Worm (Caenorhabditis elegans) whole organism, L1 larva: Measurements from ENCODE around the gene Y57E12AR.1.

ENCODE experiments used
- C34B4.2 ChIP-seq: sonication (generic microtip); optimal IDR thresholded peaks from 2 replicates; lab custom pipeline; 2017; ENCODE audit warnings: mild to moderate bottlenecking, missing genetic modification characterization, missing compliant biosample characterization
- F16B12.6 ChIP-seq: fragments of 150-350 bp; optimal IDR thresholded peaks from 2 replicates; lab custom pipeline; 2014; ENCODE audit warnings: missing biosample characterization, missing genetic modification characterization
- aha-1 ChIP-seq: fragments of 150-350 bp; optimal IDR thresholded peaks from 2 replicates; lab custom pipeline; 2014; ENCODE audit warnings: missing biosample characterization, missing genetic modification characterization
- alr-1 ChIP-seq: fragments of 200-800 bp; sonication (Bioruptor generic); optimal IDR thresholded peaks from 2 replicates; lab custom pipeline; 2018; ENCODE audit warnings: borderline replicate concordance, mild to moderate bottlenecking, missing genetic modification characterization, missing compliant biosample characterization
- ama-1 ChIP-seq: fragments of 150-350 bp; optimal IDR thresholded peaks from 2 replicates; lab custom pipeline; 2014
- blmp-1 ChIP-seq: fragments of 150-350 bp; optimal IDR thresholded peaks from 2 replicates; lab custom pipeline; 2014; ENCODE audit warnings: missing biosample characterization, missing genetic modification characterization
- ceh-63 ChIP-seq: fragments of 200-800 bp; sonication (Bioruptor generic); optimal IDR thresholded peaks from 2 replicates; lab custom pipeline; 2018; ENCODE audit warnings: mild to moderate bottlenecking, missing genetic modification characterization, missing compliant biosample characterization
- ceh-82 ChIP-seq, 3 experiments: fragments of 150-350 bp in 1 of 3; sonication (generic microtip) in 2 of 3; optimal IDR thresholded peaks; 2 replicates each; lab custom pipeline; 2014 to 2017; ENCODE audit warnings: missing biosample characterization in 3 of 3, missing genetic modification characterization in 3 of 3
- ceh-90 ChIP-seq: sonication (generic microtip); optimal IDR thresholded peaks from 2 replicates; lab custom pipeline; 2016; ENCODE audit warnings: missing genetic modification characterization, missing compliant biosample characterization
- ces-1 ChIP-seq: fragments of 150-350 bp; optimal IDR thresholded peaks from 2 replicates; lab custom pipeline; 2014; ENCODE audit warnings: missing biosample characterization, missing genetic modification reagents, missing genetic modification characterization
- dpl-1 ChIP-seq, 3 experiments: fragments of 150-350 bp in 2 of 3; sonication (generic microtip) in 1 of 3; optimal IDR thresholded peaks; 2 replicates each; lab custom pipeline; 2014 to 2017; ENCODE audit warnings: missing biosample characterization in 3 of 3, missing genetic modification characterization in 3 of 3, missing genetic modification reagents in 3 of 3
- efl-3 ChIP-seq: fragments of 200-800 bp; sonication (Bioruptor generic); optimal IDR thresholded peaks from 2 replicates; lab custom pipeline; 2018; ENCODE audit warnings: mild to moderate bottlenecking, missing genetic modification characterization, missing compliant biosample characterization
- elt-3 ChIP-seq, 6 experiments: fragments of 150-350 bp in 1 of 6; sonication (generic microtip); optimal IDR thresholded peaks; 2 replicates each; lab custom pipeline; 2017 to 2018; ENCODE audit warnings: missing biosample characterization in 6 of 6, missing genetic modification characterization in 6 of 6, inconsistent platforms in 1 of 6
- ets-5 ChIP-seq: fragments of 200-800 bp; sonication (Bioruptor generic); IDR thresholded peaks from 2 replicates; pipeline ENCODE4 v1.3.6; 2022; ENCODE audit warnings: missing genetic modification characterization, missing compliant biosample characterization
- fkh-10 ChIP-seq: sonication (generic microtip); optimal IDR thresholded peaks from 2 replicates; lab custom pipeline; 2017; ENCODE audit warnings: missing biosample characterization, missing genetic modification reagents, missing genetic modification characterization
- irx-1 ChIP-seq: sonication (generic microtip); optimal IDR thresholded peaks from 2 replicates; lab custom pipeline; 2016; ENCODE audit warnings: missing genetic modification characterization, missing compliant biosample characterization
- lin-13 ChIP-seq: fragments of 150-350 bp; optimal IDR thresholded peaks from 2 replicates; lab custom pipeline; 2014; ENCODE audit warnings: missing biosample characterization, missing genetic modification reagents, missing genetic modification characterization
- lin-14 ChIP-seq: fragments of 200-800 bp; sonication (Bioruptor generic); optimal IDR thresholded peaks from 2 replicates; lab custom pipeline; 2018; ENCODE audit warnings: mild to moderate bottlenecking, missing genetic modification characterization, moderate library complexity, missing compliant biosample characterization
- lin-15B ChIP-seq: fragments of 150-350 bp; sonication (generic microtip); optimal IDR thresholded peaks from 3 replicates; lab custom pipeline; 2014; ENCODE audit warnings: missing biosample characterization, missing genetic modification characterization
- lin-35 ChIP-seq, 2 experiments: fragments of 150-350 bp; optimal IDR thresholded peaks; 2 replicates each; lab custom pipeline; 2014; ENCODE audit warnings: missing biosample characterization in 2 of 2, missing genetic modification characterization in 2 of 2, missing genetic modification reagents in 2 of 2
- lsy-2 ChIP-seq, 2 experiments: fragments of 150-350 bp; optimal IDR thresholded peaks; 2 replicates each; lab custom pipeline; 2014; ENCODE audit warnings: missing biosample characterization in 2 of 2, missing genetic modification characterization in 2 of 2
- mdl-1 ChIP-seq, 2 experiments: fragments of 150-350 bp; optimal IDR thresholded peaks; 2 replicates each; lab custom pipeline; 2014 to 2017; ENCODE audit warnings: missing biosample characterization in 2 of 2, missing genetic modification characterization in 2 of 2, inconsistent platforms in 1 of 2
- nhr-19 ChIP-seq: fragments of 200-800 bp; sonication (Bioruptor generic); conservative IDR thresholded peaks from 2 replicates; pipeline ENCODE4 v1.3.6; 2022; ENCODE audit warnings: missing genetic modification characterization, missing compliant biosample characterization
- nhr-237 ChIP-seq: fragments of 150-350 bp; optimal IDR thresholded peaks from 2 replicates; lab custom pipeline; 2014; ENCODE audit warnings: missing biosample characterization, missing genetic modification characterization
- nhr-71 ChIP-seq: sonication (generic microtip); optimal IDR thresholded peaks from 2 replicates; lab custom pipeline; 2016; ENCODE audit warnings: mild to moderate bottlenecking, missing genetic modification characterization, moderate library complexity, missing compliant biosample characterization
- nhr-76 ChIP-seq: sonication (generic microtip); optimal IDR thresholded peaks from 2 replicates; lab custom pipeline; 2017; ENCODE audit warnings: missing biosample characterization, missing genetic modification characterization
- nhr-77 ChIP-seq: fragments of 150-350 bp; optimal IDR thresholded peaks from 2 replicates; lab custom pipeline; 2014; ENCODE audit warnings: missing biosample characterization, missing genetic modification characterization
- nhr-84 ChIP-seq: sonication (generic microtip); optimal IDR thresholded peaks from 2 replicates; lab custom pipeline; 2017; ENCODE audit warnings: missing biosample characterization, missing genetic modification characterization
- pax-3 ChIP-seq: fragments of 200-800 bp; sonication (Bioruptor generic); optimal IDR thresholded peaks from 2 replicates; lab custom pipeline; 2018; ENCODE audit warnings: mild to moderate bottlenecking, missing genetic modification characterization, moderate library complexity, missing compliant biosample characterization
- rnt-1 ChIP-seq: sonication (generic microtip); optimal IDR thresholded peaks from 2 replicates; lab custom pipeline; 2016; ENCODE audit warnings: mild to moderate bottlenecking, missing genetic modification characterization, moderate library complexity, missing compliant biosample characterization
- snpc-4 ChIP-seq: fragments of 150-350 bp; optimal IDR thresholded peaks from 2 replicates; lab custom pipeline; 2014; ENCODE audit warnings: missing biosample characterization, missing genetic modification characterization
- sox-4 ChIP-seq: sonication (generic microtip); optimal IDR thresholded peaks from 2 replicates; lab custom pipeline; 2016; ENCODE audit warnings: missing genetic modification characterization, missing compliant biosample characterization
- tbx-2 ChIP-seq: sonication (generic microtip); optimal IDR thresholded peaks from 2 replicates; lab custom pipeline; 2016; ENCODE audit warnings: missing genetic modification characterization, missing compliant biosample characterization
- tlp-1 ChIP-seq: fragments of 150-350 bp; optimal IDR thresholded peaks from 2 replicates; lab custom pipeline; 2014; ENCODE audit warnings: missing biosample characterization, missing genetic modification characterization
- unc-130 ChIP-seq: fragments of 150-350 bp; optimal IDR thresholded peaks from 2 replicates; lab custom pipeline; 2017; ENCODE audit warnings: missing biosample characterization, missing genetic modification characterization, inconsistent platforms
- unc-30 ChIP-seq: sonication (generic microtip); optimal IDR thresholded peaks from 2 replicates; lab custom pipeline; 2017; ENCODE audit warnings: missing biosample characterization, missing genetic modification characterization
- unc-86 ChIP-seq: sonication (generic microtip); optimal IDR thresholded peaks from 2 replicates; lab custom pipeline; 2016; ENCODE audit warnings: missing genetic modification characterization, missing compliant biosample characterization
- xbp-1 ChIP-seq: sonication (generic microtip); optimal IDR thresholded peaks from 2 replicates; lab custom pipeline; 2016; ENCODE audit warnings: missing genetic modification characterization, missing compliant biosample characterization
- ztf-4 ChIP-seq: fragments of 150-350 bp; optimal IDR thresholded peaks from 2 replicates; lab custom pipeline; 2014; ENCODE audit warnings: missing biosample characterization, missing genetic modification characterization

Y57E12AR.1 gene

ce11 chrV:7065226-7065625, at the start of gene Y57E12AR.1:
Gene Y57E12AR.1 (minus strand): TSS chrV:7065326.
- TF ChIP-seq rnt-1 (no peak), mdl-1 (tag; optimal IDR thresholded peaks at IDR 0.05; lab: Kevin White, UChicago) (no peak), lin-35 (GFP tag; optimal IDR thresholded peaks at IDR 0.05; lab: Kevin White, UChicago) (no peak), lin-13 (no peak), ets-5 (GFP tag; lab: Robert Waterston, UW) (no peak), tbx-2 (no peak), elt-3 (tag; optimal IDR thresholded peaks at IDR 0.05; lab: Kevin White, UChicago) (no peak), alr-1 (tag; lab: Kevin White, UChicago) (no peak), nhr-237 (tag; lab: Kevin White, UChicago) (no peak), unc-86 (no peak), nhr-77 (no peak), lin-14 (GFP tag; lab: Kevin White, UChicago) (no peak), ceh-82 (tag; optimal IDR thresholded peaks at IDR 0.05; lab: Kevin White, UChicago) (no peak), snpc-4 (tag; lab: Kevin White, UChicago) (no peak), nhr-71 (no peak), sox-4 (no peak), fkh-10 (GFP tag; lab: Kevin White, UChicago) (no peak), dpl-1 (GFP tag; optimal IDR thresholded peaks at IDR 0.05; lab: Kevin White, UChicago) (no peak), nhr-76 (tag; lab: Kevin White, UChicago) (no peak), C34B4.2 (tag; lab: Kevin White, UChicago) (no peak)

ce11 chrV:7112223-7112622, 47.1 kb upstream of the Y57E12AR.1 start:
- no peak for TF ChIP-seq pax-3
- TF ChIP-seq ceh-63 = peak; percentile 84
- TF ChIP-seq, all 84 proteins: peak for 1

DNA sequence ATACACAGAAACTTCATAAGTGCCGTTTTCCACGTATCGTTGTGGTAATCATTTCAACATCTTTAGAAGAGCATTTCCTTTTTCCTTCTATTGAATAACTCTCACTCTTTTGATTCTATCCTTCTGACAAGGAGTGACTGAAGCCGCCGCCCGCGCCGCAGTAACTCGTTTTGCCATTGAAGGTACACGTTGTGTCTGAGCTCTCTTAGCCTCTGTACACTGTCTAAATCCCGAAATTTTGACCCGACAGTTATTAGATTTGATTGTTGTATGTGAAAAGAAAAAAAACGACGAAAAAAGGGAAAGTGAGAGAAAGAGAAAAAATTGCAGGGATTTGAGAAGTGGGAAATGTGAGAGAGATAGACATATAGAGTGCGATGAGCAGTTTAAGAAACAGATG, 46.1 kb upstream of the Y57E12AR.1 start:
- TF ChIP-seq nhr-71 (peak; percentile 28), ama-1 (lab: Kevin White, UChicago) (no peak), lsy-2 (tag; optimal IDR thresholded peaks at IDR 0.05; lab: Kevin White, UChicago) (peak in 1 of 2 experiments; percentile 23), efl-3 (no peak), unc-30 (tag; lab: Kevin White, UChicago) (no peak), unc-130 (no peak), alr-1 (tag; lab: Kevin White, UChicago) (no peak), nhr-84 (no peak), irx-1 (tag; lab: Kevin White, UChicago) (peak; percentile 12), blmp-1 (tag; lab: Kevin White, UChicago) (peak; percentile 22), aha-1 (tag; lab: Kevin White, UChicago) (no peak), tlp-1 (tag; lab: Kevin White, UChicago) (no peak), fkh-10 (GFP tag; lab: Kevin White, UChicago) (peak; percentile 89), ces-1 (peak; percentile 63), F16B12.6 (tag; lab: Kevin White, UChicago) (no peak), snpc-4 (tag; lab: Kevin White, UChicago) (no peak), ceh-63 (no peak), nhr-237 (tag; lab: Kevin White, UChicago) (no peak), lin-14 (GFP tag; lab: Kevin White, UChicago) (peak; percentile 79), lin-15B (no peak)

DNA sequence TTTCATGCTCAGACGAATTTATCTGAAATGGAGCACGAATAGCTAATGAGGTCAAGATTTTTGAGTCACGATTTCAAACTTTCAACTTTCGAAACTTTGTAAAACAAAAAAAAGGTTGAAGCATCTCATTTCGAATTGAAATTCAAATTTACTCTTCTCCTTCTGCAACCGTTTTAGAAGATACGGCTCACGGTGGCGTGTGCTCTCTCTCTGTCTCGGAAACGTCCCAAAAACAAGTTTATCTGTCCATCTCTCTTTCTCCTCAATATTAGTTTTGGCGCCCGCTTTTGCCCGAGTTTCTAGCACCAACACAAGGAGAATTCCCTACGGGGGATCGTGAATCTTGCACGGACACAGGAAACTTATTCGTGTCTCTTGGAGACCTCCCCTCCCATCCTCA, 45.2 kb upstream of the Y57E12AR.1 start:
- TF ChIP-seq lsy-2 (tag; optimal IDR thresholded peaks at IDR 0.05; lab: Kevin White, UChicago) (no peak), xbp-1 (tag; lab: Kevin White, UChicago) (no peak), ztf-4 (tag; lab: Kevin White, UChicago) (no peak), ceh-90 (no peak), fkh-10 (GFP tag; lab: Kevin White, UChicago) (peak; percentile 55), lin-14 (GFP tag; lab: Kevin White, UChicago) (peak; percentile 26), nhr-19 (no peak), alr-1 (tag; lab: Kevin White, UChicago) (no peak)
